Worm (Caenorhabditis elegans): ENCODE data around the gene srw-118.

The srw-118 gene

DNA sequence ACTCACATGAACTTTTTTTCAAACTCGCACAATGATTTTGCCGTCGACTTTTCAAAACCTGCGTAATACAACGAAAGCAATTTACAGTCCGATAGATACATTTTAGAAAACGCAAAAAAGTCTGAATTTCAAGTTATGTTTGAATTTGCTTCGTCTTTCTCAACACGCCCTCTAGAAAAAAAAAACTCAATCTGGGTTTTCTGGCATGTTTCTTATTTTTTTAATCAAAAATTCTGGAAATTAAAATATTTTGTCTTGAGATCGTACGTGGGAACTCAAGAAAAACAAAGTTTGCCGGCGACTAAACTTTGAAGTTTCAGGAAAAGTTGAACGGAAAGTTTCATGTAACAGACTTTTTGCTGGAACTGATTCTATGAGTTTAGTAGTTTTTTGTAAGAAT lies 13.9 kb upstream of the srw-118 start, which contains the start of gene srw-115:
Gene srw-115, minus strand, starts transcription at position 101 of the 400 bp plus-strand sequence.
- TF ChIP-seq nhr-11 (tag; optimal IDR thresholded peaks at IDR 0.05) (no peak), mdl-1 (tag; optimal IDR thresholded peaks at IDR 0.05) (no peak), ztf-4 (tag; optimal IDR thresholded peaks at IDR 0.05) (no peak), nhr-28 (tag; optimal IDR thresholded peaks at IDR 0.05) (no peak), daf-12 (tag; optimal IDR thresholded peaks at IDR 0.05) (no peak)

- TF ChIP-seq ceh-16 (tag; optimal IDR thresholded peaks at IDR 0.05) (no peak), nhr-25 (tag; optimal IDR thresholded peaks at IDR 0.05) (no peak), sea-2 (GFP tag; optimal IDR thresholded peaks at IDR 0.05) (no peak), nhr-237 (tag; optimal IDR thresholded peaks at IDR 0.05) (no peak), nhr-28 (tag; optimal IDR thresholded peaks at IDR 0.05) (no peak), egl-27 (tag; optimal IDR thresholded peaks at IDR 0.05) (no peak), nhr-12 (tag; optimal IDR thresholded peaks at IDR 0.05) (no peak), fkh-10 (GFP tag; optimal IDR thresholded peaks at IDR 0.05) (no peak), elt-1 (tag; optimal IDR thresholded peaks at IDR 0.05) (no peak), pha-4 (tag; optimal IDR thresholded peaks at IDR 0.05) (no peak), lsy-12 (tag; optimal IDR thresholded peaks at IDR 0.05) (no peak), nhr-23 (tag; optimal IDR thresholded peaks at IDR 0.05) (no peak), ztf-11 (tag; optimal IDR thresholded peaks at IDR 0.05) (no peak), mml-1 (tag; optimal IDR thresholded peaks at IDR 0.05) (no peak)
These were observed 12.2 kb upstream of the srw-118 start for ce11 chrV:2992060-2992459.

ce11 chrV:2991485-2991884 lies 11.6 kb upstream of the srw-118 start, which contains the start of gene srw-121:
Gene srw-121, minus strand, starts transcription at chrV:2991585.
- no peak for TF ChIP-seq nhr-76 (tag; optimal IDR thresholded peaks at IDR 0.05)
- no peak for TF ChIP-seq nfya-1 (tag; optimal IDR thresholded peaks at IDR 0.05; ENCODE audit: insufficient read depth)
- TF ChIP-seq lin-39 (tag; optimal IDR thresholded peaks at IDR 0.05): no peak
- no peak for TF ChIP-seq nhr-23 (tag; optimal IDR thresholded peaks at IDR 0.05)
- TF ChIP-seq mdl-1 (tag; optimal IDR thresholded peaks at IDR 0.05): no peak
- no peak for TF ChIP-seq ztf-4 (tag; optimal IDR thresholded peaks at IDR 0.05)
- no peak for TF ChIP-seq ceh-28 (tag; optimal IDR thresholded peaks at IDR 0.05)
- TF ChIP-seq ceh-82 (tag; optimal IDR thresholded peaks at IDR 0.05): no peak

- TF ChIP-seq ztf-11 (tag; optimal IDR thresholded peaks at IDR 0.05) (no peak), nhr-25 (tag; optimal IDR thresholded peaks at IDR 0.05) (no peak), nhr-23 (tag; optimal IDR thresholded peaks at IDR 0.05) (no peak), fos-1 (tag; optimal IDR thresholded peaks at IDR 0.05) (no peak), nhr-11 (tag; optimal IDR thresholded peaks at IDR 0.05) (no peak), ceh-82 (tag; optimal IDR thresholded peaks at IDR 0.05) (no peak), daf-12 (tag; optimal IDR thresholded peaks at IDR 0.05) (no peak), elt-1 (tag; optimal IDR thresholded peaks at IDR 0.05) (no peak), nfya-1 (tag; optimal IDR thresholded peaks at IDR 0.05; ENCODE audit: insufficient read depth) (no peak), ceh-28 (tag; optimal IDR thresholded peaks at IDR 0.05) (no peak), nhr-67 (tag; optimal IDR thresholded peaks at IDR 0.05) (no peak)
These were observed 7.5 kb upstream of the srw-118 start, which contains the start of gene srh-85 for ce11 chrV:2987407-2987806. Gene srh-85, minus strand, starts transcription at chrV:2987507.

DNA sequence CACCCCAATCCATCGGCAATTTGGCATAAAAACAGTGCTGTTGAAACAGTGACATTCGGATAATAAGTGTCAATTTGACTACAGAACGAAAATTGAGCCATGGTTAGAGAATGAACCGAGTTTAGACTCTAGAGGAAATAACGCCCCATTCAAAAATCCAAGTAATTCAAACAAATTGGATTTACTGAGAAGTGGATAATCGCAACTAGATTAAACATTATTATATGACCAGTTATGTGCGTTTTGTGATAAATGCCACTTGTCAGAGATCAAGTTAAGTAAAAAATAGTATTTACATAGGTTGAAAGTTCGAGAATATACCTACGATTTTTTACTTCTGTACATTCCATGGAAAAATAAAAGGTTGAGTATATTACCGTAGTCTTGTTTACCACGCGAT lies 5.4 kb upstream of the srw-118 start, which contains the start of gene srw-139:
Gene srw-139, minus strand, starts transcription at position 101 of the 400 bp plus-strand sequence.
- no peak for TF ChIP-seq ceh-9 (tag; optimal IDR thresholded peaks at IDR 0.05)
- TF ChIP-seq nhr-23 (tag; optimal IDR thresholded peaks at IDR 0.05): no peak
- no peak for TF ChIP-seq elt-1 (tag; optimal IDR thresholded peaks at IDR 0.05)
- no peak for TF ChIP-seq lsy-12 (tag; optimal IDR thresholded peaks at IDR 0.05)
- no peak for TF ChIP-seq tbx-2 (tag; optimal IDR thresholded peaks at IDR 0.05)

ce11 chrV:2983351-2983750 lies 3.5 kb upstream of the srw-118 start, which contains the start of gene srw-117:
Gene srw-117, minus strand, starts transcription at chrV:2983451.
- no peak for TF ChIP-seq fkh-2 (tag; optimal IDR thresholded peaks at IDR 0.05)
- no peak for TF ChIP-seq daf-12 (tag; optimal IDR thresholded peaks at IDR 0.05)
- TF ChIP-seq ztf-11 (tag; optimal IDR thresholded peaks at IDR 0.05): no peak
- no peak for TF ChIP-seq elt-2 (tag; optimal IDR thresholded peaks at IDR 0.05)
- no peak for TF ChIP-seq egl-27 (tag; optimal IDR thresholded peaks at IDR 0.05)
- TF ChIP-seq nhr-23 (tag; optimal IDR thresholded peaks at IDR 0.05): no peak
- no peak for TF ChIP-seq tbx-2 (tag; optimal IDR thresholded peaks at IDR 0.05)
- no peak for TF ChIP-seq lsy-12 (tag; optimal IDR thresholded peaks at IDR 0.05)
- TF ChIP-seq nhr-25 (tag; optimal IDR thresholded peaks at IDR 0.05): no peak
- no peak for TF ChIP-seq pha-4 (tag; optimal IDR thresholded peaks at IDR 0.05)
- no peak for TF ChIP-seq nhr-12 (tag; optimal IDR thresholded peaks at IDR 0.05)

Data from whole organism, L3 larva.